Fruit fly (Drosophila melanogaster) whole organism, embryonic: ENCODE measurements around the gene CG17777.

Experiments
- CG10462 ChIP-seq: fragments of 200-800 bp; sonication (Bioruptor generic); optimal IDR thresholded peaks from 2 replicates; lab custom pipeline; 2016; ENCODE audit warnings: missing biosample characterization, missing genetic modification characterization
- CG10654 ChIP-seq: fragments of 200-800 bp; sonication (Bioruptor generic); optimal IDR thresholded peaks from 2 replicates; lab custom pipeline; 2016; ENCODE audit warnings: missing biosample characterization, missing genetic modification characterization
- CG11723 ChIP-seq: fragments of 200-800 bp; sonication (Bioruptor generic); optimal IDR thresholded peaks from 2 replicates; lab custom pipeline; 2017; ENCODE audit warnings: missing biosample characterization, mild to moderate bottlenecking, missing genetic modification characterization
- CG1792 ChIP-seq: fragments of 200-800 bp; sonication (Bioruptor generic); optimal IDR thresholded peaks from 2 replicates; lab custom pipeline; 2016; ENCODE audit warnings: missing biosample characterization, missing genetic modification characterization
- CG6813 ChIP-seq: fragments of 200-800 bp; sonication (Bioruptor generic); optimal IDR thresholded peaks from 2 replicates; lab custom pipeline; 2017; ENCODE audit warnings: missing biosample characterization, missing genetic modification characterization, mild to moderate bottlenecking, moderate library complexity, missing genetic modification reagents
- D19B ChIP-seq: fragments of 200-800 bp; sonication (Bioruptor generic); optimal IDR thresholded peaks from 2 replicates; lab custom pipeline; 2017; ENCODE audit warnings: missing biosample characterization, mild to moderate bottlenecking, missing genetic modification characterization
- Dbx ChIP-seq: fragments of 200-800 bp; sonication (Bioruptor generic); IDR thresholded peaks from 3 replicates; pipeline ENCODE4 v1.3.6; 2022; ENCODE audit warnings: missing biosample characterization, missing genetic modification characterization
- NK7.1 ChIP-seq: fragments of 200-800 bp; sonication (Bioruptor generic); optimal IDR thresholded peaks from 3 replicates; lab custom pipeline; 2016; ENCODE audit warnings: missing biosample characterization, missing genetic modification characterization
- Side ChIP-seq: fragments of 200-800 bp; sonication (Bioruptor generic); optimal IDR thresholded peaks from 2 replicates; lab custom pipeline; 2016; ENCODE audit warnings: missing biosample characterization, missing genetic modification characterization
- chn ChIP-seq: fragments of 200-800 bp; sonication (Bioruptor generic); optimal IDR thresholded peaks from 2 replicates; lab custom pipeline; 2016; ENCODE audit warnings: missing biosample characterization, missing genetic modification characterization
- kay ChIP-seq: fragments of 200-800 bp; sonication (Bioruptor generic); optimal IDR thresholded peaks from 2 replicates; lab custom pipeline; 2016; ENCODE audit warnings: missing biosample characterization, missing genetic modification characterization
- tna ChIP-seq: fragments of 200-800 bp; sonication (Bioruptor generic); IDR thresholded peaks from 2 replicates; pipeline ENCODE4 v1.3.6; 2022; ENCODE audit warnings: missing biosample characterization, missing genetic modification characterization; ENCODE audit not compliant: partially characterized antibody

DNA sequence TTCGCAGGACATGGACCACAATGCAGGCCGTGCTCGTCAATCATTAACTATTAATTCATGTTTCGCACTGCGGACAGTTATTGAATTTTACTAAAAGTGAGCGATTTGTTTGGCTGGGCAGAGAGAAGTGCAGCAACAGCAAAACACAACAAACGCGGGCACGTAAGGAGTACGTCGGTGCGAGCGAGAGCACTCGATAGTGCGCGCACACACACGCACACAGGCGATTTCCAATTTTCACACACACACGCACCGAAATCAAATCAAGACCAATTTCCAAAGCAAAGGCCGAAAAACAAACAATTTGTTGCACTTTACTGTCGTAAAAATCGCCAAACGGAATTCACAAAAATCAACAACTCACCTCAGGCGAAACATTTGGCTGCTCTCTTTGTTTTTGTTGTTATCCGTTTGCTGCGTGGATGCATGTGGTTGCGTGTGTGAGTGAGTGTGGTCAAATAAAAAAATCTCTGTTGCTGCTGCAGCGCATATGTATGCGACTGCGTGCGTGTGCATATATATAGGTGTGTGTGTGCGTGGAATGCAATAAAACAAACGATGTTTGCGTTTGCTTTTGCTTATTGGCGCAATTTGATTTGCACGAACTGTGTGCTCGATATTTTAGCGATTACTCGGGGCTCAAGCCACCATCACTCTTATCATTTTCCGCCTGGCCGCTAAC lies 28.6 kb upstream of the CG17777 start:
- TF ChIP-seq NK7.1 (no peak), Side (GFP tag; lab: Kevin White, UChicago) (no peak), CG10654 (GFP tag; lab: Kevin White, UChicago) (no peak), CG1792 (GFP tag; lab: Kevin White, UChicago) (no peak), chn (no peak), D19B (GFP tag; lab: Kevin White, UChicago) (no peak), CG10462 (GFP tag; lab: Kevin White, UChicago) (no peak), Dbx (no peak), tna (GFP tag; lab: Robert Waterston, UW) (no peak), CG11723 (no peak), kay (GFP tag; lab: Kevin White, UChicago) (no peak), CG6813 (GFP tag; lab: Kevin White, UChicago) (no peak)
